Worm (Caenorhabditis elegans): ENCODE measurements around the gene bre-5.
A peak's percentile ranks its signal among the peaks of the same experiment; 100 is the strongest.

ce11 chrIV:12078907-12079523 is 28.0 kb upstream of the bre-5 start, which contains the start of gene lex-1:
- TF ChIP-seq mab-5 (tag; optimal IDR thresholded peaks at IDR 0.05) (no peak), lin-13 (tag; optimal IDR thresholded peaks at IDR 0.05) (no peak), unc-62 (GFP tag; optimal IDR thresholded peaks at IDR 0.05) (no peak), pha-4 (tag; optimal IDR thresholded peaks at IDR 0.05) (no peak), elt-1 (tag; optimal IDR thresholded peaks at IDR 0.05; ENCODE audit: borderline replicate concordance, insufficient read depth) (no peak), snpc-4 (tag; optimal IDR thresholded peaks at IDR 0.05) (no peak), ham-2 (GFP tag; optimal IDR thresholded peaks at IDR 0.05) (no peak), drap-1 (GFP tag; optimal IDR thresholded peaks at IDR 0.05) (no peak), cnd-1 (tag; optimal IDR thresholded peaks at IDR 0.05) (no peak), sptf-1 (tag; optimal IDR thresholded peaks at IDR 0.05) (no peak), nhr-12 (tag; optimal IDR thresholded peaks at IDR 0.05) (no peak), lsy-2 (tag; optimal IDR thresholded peaks at IDR 0.05) (peak; percentile 10), unc-39 (tag; optimal IDR thresholded peaks at IDR 0.05) (no peak)

Measured in whole organism, mixed stage, embryonic.